Worm (Caenorhabditis elegans) whole organism, L1 larva: ENCODE data around the gene F27C8.2.

ENCODE experiments used
- aly-2 ChIP-seq: fragments of 150-350 bp; optimal IDR thresholded peaks from 2 replicates; lab custom pipeline; 2014; ENCODE audit warnings: missing biosample characterization, missing genetic modification characterization
- ama-1 ChIP-seq: fragments of 150-350 bp; optimal IDR thresholded peaks from 2 replicates; lab custom pipeline; 2014
- blmp-1 ChIP-seq: fragments of 150-350 bp; optimal IDR thresholded peaks from 2 replicates; lab custom pipeline; 2014; ENCODE audit warnings: missing biosample characterization, missing genetic modification characterization
- ces-1 ChIP-seq: fragments of 150-350 bp; optimal IDR thresholded peaks from 2 replicates; lab custom pipeline; 2014; ENCODE audit warnings: missing biosample characterization, missing genetic modification reagents, missing genetic modification characterization
- egl-13 ChIP-seq: sonication (generic microtip); optimal IDR thresholded peaks from 2 replicates; lab custom pipeline; 2016; ENCODE audit warnings: missing genotype, missing genetic modification reagents, missing genetic modification characterization, missing compliant biosample characterization
- hlh-17 ChIP-seq: fragments of 200-800 bp; sonication (Bioruptor generic); optimal IDR thresholded peaks from 2 replicates; lab custom pipeline; 2018; ENCODE audit warnings: missing genetic modification characterization, mild to moderate bottlenecking, missing compliant biosample characterization, moderate library complexity, borderline replicate concordance
- jun-1 ChIP-seq: fragments of 150-350 bp; optimal IDR thresholded peaks from 2 replicates; lab custom pipeline; 2014; ENCODE audit warnings: missing biosample characterization, missing genetic modification reagents, missing genetic modification characterization
- mep-1 ChIP-seq: fragments of 150-350 bp; optimal IDR thresholded peaks from 2 replicates; lab custom pipeline; 2014; ENCODE audit warnings: missing biosample characterization, missing genetic modification characterization
- nhr-11 ChIP-seq: fragments of 150-350 bp; optimal IDR thresholded peaks from 2 replicates; lab custom pipeline; 2014; ENCODE audit warnings: missing biosample characterization, missing genetic modification characterization
- nhr-77 ChIP-seq: fragments of 150-350 bp; optimal IDR thresholded peaks from 2 replicates; lab custom pipeline; 2014; ENCODE audit warnings: missing biosample characterization, missing genetic modification characterization
- tbx-2 ChIP-seq: sonication (generic microtip); optimal IDR thresholded peaks from 2 replicates; lab custom pipeline; 2016; ENCODE audit warnings: missing genetic modification characterization, missing compliant biosample characterization
- unc-130 ChIP-seq: fragments of 150-350 bp; optimal IDR thresholded peaks from 2 replicates; lab custom pipeline; 2017; ENCODE audit warnings: missing biosample characterization, missing genetic modification characterization, inconsistent platforms
- unc-62 ChIP-seq: fragments of 150-350 bp; optimal IDR thresholded peaks from 2 replicates; lab custom pipeline; 2014; ENCODE audit warnings: missing biosample characterization, missing genetic modification reagents, missing genetic modification characterization
- ztf-4 ChIP-seq: fragments of 150-350 bp; optimal IDR thresholded peaks from 2 replicates; lab custom pipeline; 2014; ENCODE audit warnings: missing biosample characterization, missing genetic modification characterization

DNA sequence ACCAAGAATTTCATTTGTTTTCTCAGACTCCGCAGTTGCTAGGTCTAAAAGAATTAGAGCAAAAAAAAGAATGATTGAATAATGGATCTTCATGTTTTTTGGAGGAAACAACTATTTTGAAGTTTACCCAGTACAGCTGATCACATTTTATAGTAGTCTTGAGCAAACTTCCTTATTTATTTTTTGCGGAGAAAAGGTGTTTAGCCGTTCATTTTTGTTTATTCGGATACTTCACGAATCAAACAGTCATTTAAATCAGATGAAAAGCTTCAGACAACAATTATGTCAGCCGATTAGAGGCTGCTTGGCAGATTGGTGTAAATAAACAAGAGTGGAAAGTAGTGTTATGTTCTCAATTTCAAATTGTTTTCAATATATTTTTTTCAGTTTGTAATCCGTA lies 28.1 kb downstream of the F27C8.2 start, which contains the start of gene W09C2.8:
- no peak for TF ChIP-seq hlh-17 (GFP tag; lab: Kevin White, UChicago)
- no peak for TF ChIP-seq blmp-1 (tag; lab: Kevin White, UChicago)
- no peak for TF ChIP-seq mep-1
- no peak for TF ChIP-seq unc-130 (tag; lab: Kevin White, UChicago)
- TF ChIP-seq ztf-4 = no peak
- no peak for TF ChIP-seq unc-62 (GFP tag; lab: Kevin White, UChicago)
- no peak for TF ChIP-seq nhr-77 (tag; lab: Kevin White, UChicago)
- no peak for TF ChIP-seq ces-1 (GFP tag; lab: Kevin White, UChicago)
- no peak for TF ChIP-seq egl-13 (tag; lab: Kevin White, UChicago)
- no peak for TF ChIP-seq ama-1 (lab: Kevin White, UChicago)
- no peak for TF ChIP-seq aly-2 (tag; lab: Kevin White, UChicago)
- TF ChIP-seq nhr-11 = no peak
- no peak for TF ChIP-seq tbx-2 (tag; lab: Kevin White, UChicago)
- no peak for TF ChIP-seq jun-1 (tag; lab: Kevin White, UChicago)
